Worm (Caenorhabditis elegans): ENCODE data around the gene daf-14.

daf-14 gene

ce11 chrIV:10273781-10274313 is 23.4 kb downstream of the daf-14 start, which contains the start of gene Y43C5A.3:
TSS of gene Y43C5A.3 (plus strand) at chrIV:10274036.
- TF ChIP-seq mab-5 (tag; optimal IDR thresholded peaks at IDR 0.05) (no peak), drap-1 (GFP tag; optimal IDR thresholded peaks at IDR 0.05) (no peak), nhr-12 (tag; optimal IDR thresholded peaks at IDR 0.05) (no peak), unc-120 (tag; optimal IDR thresholded peaks at IDR 0.05; ENCODE audit: poor library complexity, severe bottlenecking) (no peak), tbx-8 (GFP tag; optimal IDR thresholded peaks at IDR 0.05) (no peak), hlh-1 (tag; optimal IDR thresholded peaks at IDR 0.05) (no peak), elt-1 (tag; optimal IDR thresholded peaks at IDR 0.05; ENCODE audit: borderline replicate concordance, insufficient read depth) (no peak), unc-62 (GFP tag; optimal IDR thresholded peaks at IDR 0.05) (no peak), mep-1 (tag; optimal IDR thresholded peaks at IDR 0.05) (no peak), ceh-39 (tag; optimal IDR thresholded peaks at IDR 0.05) (no peak), ceh-43 (GFP tag; optimal IDR thresholded peaks at IDR 0.05) (no peak), nhr-2 (tag; optimal IDR thresholded peaks at IDR 0.05) (no peak), lsy-2 (tag; optimal IDR thresholded peaks at IDR 0.05) (no peak), lin-32 (GFP tag; optimal IDR thresholded peaks at IDR 0.05) (no peak), ces-1 (GFP tag; optimal IDR thresholded peaks at IDR 0.05) (no peak), M03D4.4 (tag; optimal IDR thresholded peaks at IDR 0.05) (no peak), nhr-76 (tag; optimal IDR thresholded peaks at IDR 0.05) (no peak), sptf-1 (tag; optimal IDR thresholded peaks at IDR 0.05) (no peak), flh-1 (GFP tag; optimal IDR thresholded peaks at IDR 0.05) (no peak), zip-8 (tag; optimal IDR thresholded peaks at IDR 0.05) (no peak)

ce11 chrIV:10275050-10275449 is 24.6 kb downstream of the daf-14 start:
- TF ChIP-seq tbx-8 (GFP tag; optimal IDR thresholded peaks at IDR 0.05) (no peak), nhr-12 (tag; optimal IDR thresholded peaks at IDR 0.05) (no peak), bed-3 (GFP tag; optimal IDR thresholded peaks at IDR 0.05) (no peak), mls-2 (tag; optimal IDR thresholded peaks at IDR 0.05) (no peak), nhr-76 (tag; optimal IDR thresholded peaks at IDR 0.05) (no peak), snpc-4 (tag; optimal IDR thresholded peaks at IDR 0.05) (no peak), nhr-28 (tag; optimal IDR thresholded peaks at IDR 0.05) (no peak), pha-4 (tag; optimal IDR thresholded peaks at IDR 0.05) (no peak), zip-8 (tag; optimal IDR thresholded peaks at IDR 0.05) (no peak), blmp-1 (tag; optimal IDR thresholded peaks at IDR 0.05) (no peak), ceh-43 (GFP tag; optimal IDR thresholded peaks at IDR 0.05) (no peak), hlh-1 (tag; optimal IDR thresholded peaks at IDR 0.05) (no peak), sptf-1 (tag; optimal IDR thresholded peaks at IDR 0.05) (no peak), ztf-11 (tag; optimal IDR thresholded peaks at IDR 0.05) (no peak), unc-120 (tag; optimal IDR thresholded peaks at IDR 0.05; ENCODE audit: poor library complexity, severe bottlenecking) (no peak), M03D4.4 (tag; optimal IDR thresholded peaks at IDR 0.05) (no peak), ham-2 (GFP tag; optimal IDR thresholded peaks at IDR 0.05) (no peak), ceh-39 (tag; optimal IDR thresholded peaks at IDR 0.05) (no peak)

ce11 chrIV:10276960-10277359 is 26.5 kb downstream of the daf-14 start, which contains the start of gene Y43C5A.7:
TSS of gene Y43C5A.7 (plus strand) at chrIV:10277260.
- no peak for TF ChIP-seq ceh-43 (GFP tag; optimal IDR thresholded peaks at IDR 0.05)
- TF ChIP-seq lsy-2 (tag; optimal IDR thresholded peaks at IDR 0.05): no peak
- TF ChIP-seq zip-8 (tag; optimal IDR thresholded peaks at IDR 0.05): no peak
- no peak for TF ChIP-seq sptf-1 (tag; optimal IDR thresholded peaks at IDR 0.05)
- TF ChIP-seq tbx-8 (GFP tag; optimal IDR thresholded peaks at IDR 0.05): no peak
- no peak for TF ChIP-seq ces-1 (GFP tag; optimal IDR thresholded peaks at IDR 0.05)
- no peak for TF ChIP-seq sem-2 (GFP tag; optimal IDR thresholded peaks at IDR 0.05)
- no peak for TF ChIP-seq hlh-1 (tag; optimal IDR thresholded peaks at IDR 0.05)
- TF ChIP-seq mab-5 (tag; optimal IDR thresholded peaks at IDR 0.05): no peak
- no peak for TF ChIP-seq M03D4.4 (tag; optimal IDR thresholded peaks at IDR 0.05)
- no peak for TF ChIP-seq ztf-11 (tag; optimal IDR thresholded peaks at IDR 0.05)
- TF ChIP-seq unc-120 (tag; optimal IDR thresholded peaks at IDR 0.05; ENCODE audit: poor library complexity, severe bottlenecking): no peak
- no peak for TF ChIP-seq nhr-76 (tag; optimal IDR thresholded peaks at IDR 0.05)
- TF ChIP-seq nhr-28 (tag; optimal IDR thresholded peaks at IDR 0.05): no peak
- TF ChIP-seq drap-1 (GFP tag; optimal IDR thresholded peaks at IDR 0.05): no peak
- TF ChIP-seq lin-32 (GFP tag; optimal IDR thresholded peaks at IDR 0.05): no peak
- TF ChIP-seq lin-13 (tag; optimal IDR thresholded peaks at IDR 0.05): no peak
- no peak for TF ChIP-seq nhr-237 (tag; optimal IDR thresholded peaks at IDR 0.05)
- TF ChIP-seq elt-3 (tag; optimal IDR thresholded peaks at IDR 0.05): no peak

ce11 chrIV:10277716-10278115 is 27.3 kb downstream of the daf-14 start, which contains the start of gene Y43C5A.4:
TSS of gene Y43C5A.4 (plus strand) at chrIV:10278016.
- TF ChIP-seq ceh-43 (GFP tag; optimal IDR thresholded peaks at IDR 0.05) (no peak), lin-32 (GFP tag; optimal IDR thresholded peaks at IDR 0.05) (no peak), bed-3 (GFP tag; optimal IDR thresholded peaks at IDR 0.05) (no peak), mep-1 (tag; optimal IDR thresholded peaks at IDR 0.05) (no peak), nhr-28 (tag; optimal IDR thresholded peaks at IDR 0.05) (no peak), cnd-1 (tag; optimal IDR thresholded peaks at IDR 0.05) (no peak), flh-1 (GFP tag; optimal IDR thresholded peaks at IDR 0.05) (no peak), elt-3 (tag; optimal IDR thresholded peaks at IDR 0.05) (no peak), ceh-39 (tag; optimal IDR thresholded peaks at IDR 0.05) (no peak), mab-5 (tag; optimal IDR thresholded peaks at IDR 0.05) (no peak), ces-1 (GFP tag; optimal IDR thresholded peaks at IDR 0.05) (no peak), nhr-76 (tag; optimal IDR thresholded peaks at IDR 0.05) (no peak)
